Worm (Caenorhabditis elegans): ENCODE measurements around the gene irld-22.

irld-22 gene

ce11 chrV:3900102-3900501 is at the start of gene irld-22:
irld-22 (minus strand) TSS chrV:3900202.
- TF ChIP-seq nhr-25 (tag; optimal IDR thresholded peaks at IDR 0.05) = no peak
- no peak for TF ChIP-seq ztf-11 (tag; optimal IDR thresholded peaks at IDR 0.05)
- no peak for TF ChIP-seq nhr-28 (tag; optimal IDR thresholded peaks at IDR 0.05)
- TF ChIP-seq ceh-9 (tag; optimal IDR thresholded peaks at IDR 0.05) = no peak
- no peak for TF ChIP-seq elt-2 (tag; optimal IDR thresholded peaks at IDR 0.05)
- no peak for TF ChIP-seq mml-1 (tag; optimal IDR thresholded peaks at IDR 0.05)
- no peak for TF ChIP-seq hmg-11 (tag; optimal IDR thresholded peaks at IDR 0.05)
- no peak for TF ChIP-seq snpc-4 (tag; optimal IDR thresholded peaks at IDR 0.05)
- TF ChIP-seq elt-1 (tag; optimal IDR thresholded peaks at IDR 0.05) = no peak
- no peak for TF ChIP-seq nhr-11 (tag; optimal IDR thresholded peaks at IDR 0.05)

ce11 chrV:3949723-3950122 is 49.7 kb upstream of the irld-22 start, which contains the start of gene dach-1:
dach-1 (plus strand) TSS chrV:3950023.
- TF ChIP-seq fkh-10 (GFP tag; optimal IDR thresholded peaks at IDR 0.05) = no peak
- no peak for TF ChIP-seq pha-4 (tag; optimal IDR thresholded peaks at IDR 0.05)
- no peak for TF ChIP-seq ZK546.5 (tag; optimal IDR thresholded peaks at IDR 0.05)
- TF ChIP-seq nfya-1 (tag; optimal IDR thresholded peaks at IDR 0.05; ENCODE audit: insufficient read depth) = no peak
- no peak for TF ChIP-seq aly-2 (tag; optimal IDR thresholded peaks at IDR 0.05)
- no peak for TF ChIP-seq nhr-237 (tag; optimal IDR thresholded peaks at IDR 0.05)
- no peak for TF ChIP-seq nhr-25 (tag; optimal IDR thresholded peaks at IDR 0.05)
- TF ChIP-seq nhr-28 (tag; optimal IDR thresholded peaks at IDR 0.05) = no peak
- TF ChIP-seq nhr-12 (tag; optimal IDR thresholded peaks at IDR 0.05) = no peak
- TF ChIP-seq unc-62 (GFP tag; optimal IDR thresholded peaks at IDR 0.05) = no peak
- TF ChIP-seq nhr-76 (tag; optimal IDR thresholded peaks at IDR 0.05) = no peak
- TF ChIP-seq elt-3 (tag; optimal IDR thresholded peaks at IDR 0.05) = no peak
- TF ChIP-seq egl-27 (tag; optimal IDR thresholded peaks at IDR 0.05) = no peak
- no peak for TF ChIP-seq sea-2 (GFP tag; optimal IDR thresholded peaks at IDR 0.05)
- no peak for TF ChIP-seq elt-1 (tag; optimal IDR thresholded peaks at IDR 0.05)
- TF ChIP-seq fos-1 (tag; optimal IDR thresholded peaks at IDR 0.05) = no peak
- TF ChIP-seq ceh-82 (tag; optimal IDR thresholded peaks at IDR 0.05) = no peak
- TF ChIP-seq ztf-11 (tag; optimal IDR thresholded peaks at IDR 0.05) = no peak
- no peak for TF ChIP-seq nhr-43 (tag; optimal IDR thresholded peaks at IDR 0.05; ENCODE audit: poor library complexity, severe bottlenecking)
- no peak for TF ChIP-seq nhr-11 (tag; optimal IDR thresholded peaks at IDR 0.05)

- TF ChIP-seq snpc-4 (tag; optimal IDR thresholded peaks at IDR 0.05) (no peak), sea-2 (GFP tag; optimal IDR thresholded peaks at IDR 0.05) (no peak), nhr-76 (tag; optimal IDR thresholded peaks at IDR 0.05) (no peak), ZK546.5 (tag; optimal IDR thresholded peaks at IDR 0.05) (no peak), nhr-12 (tag; optimal IDR thresholded peaks at IDR 0.05) (no peak), ama-1 (optimal IDR thresholded peaks at IDR 0.05) (no peak), ztf-11 (tag; optimal IDR thresholded peaks at IDR 0.05) (no peak), nhr-77 (tag; optimal IDR thresholded peaks at IDR 0.05) (no peak), pqm-1 (tag; optimal IDR thresholded peaks at IDR 0.05) (no peak), unc-62 (GFP tag; optimal IDR thresholded peaks at IDR 0.05) (no peak), ceh-9 (tag; optimal IDR thresholded peaks at IDR 0.05) (no peak), nfya-1 (tag; optimal IDR thresholded peaks at IDR 0.05; ENCODE audit: insufficient read depth) (no peak), tbx-2 (tag; optimal IDR thresholded peaks at IDR 0.05) (no peak), daf-12 (tag; optimal IDR thresholded peaks at IDR 0.05) (no peak), ceh-16 (tag; optimal IDR thresholded peaks at IDR 0.05) (no peak), egl-27 (tag; optimal IDR thresholded peaks at IDR 0.05) (no peak), ztf-4 (tag; optimal IDR thresholded peaks at IDR 0.05) (no peak), eor-1 (tag; optimal IDR thresholded peaks at IDR 0.05) (no peak), elt-3 (tag; optimal IDR thresholded peaks at IDR 0.05) (no peak)
Measured at ce11 chrV:3945053-3945452, 45.1 kb upstream of the irld-22 start, which contains the start of gene cyp-35B3. cyp-35B3 (plus strand) TSS chrV:3945353.

- no peak for TF ChIP-seq elt-1 (tag; optimal IDR thresholded peaks at IDR 0.05)
Measured at ce11 chrV:3943364-3943763, 43.4 kb upstream of the irld-22 start.

- no peak for TF ChIP-seq ceh-9 (tag; optimal IDR thresholded peaks at IDR 0.05)
- TF ChIP-seq pha-4 (tag; optimal IDR thresholded peaks at IDR 0.05) = no peak
- TF ChIP-seq lsy-12 (tag; optimal IDR thresholded peaks at IDR 0.05) = no peak
Measured at ce11 chrV:3941860-3942259, 41.9 kb upstream of the irld-22 start, which contains the start of gene cyp-35B2. cyp-35B2 (plus strand) TSS chrV:3942160.

Data from whole organism, L3 larva.